Worm (Caenorhabditis elegans): ENCODE results near the gene F13H10.5.

ce11 chrIV:11004273-11004672 lies 13.5 kb downstream of the F13H10.5 start, which contains the start of gene F13H10.1:
- TF ChIP-seq pha-4 (tag; optimal IDR thresholded peaks at IDR 0.05) (no peak), unc-39 (tag; optimal IDR thresholded peaks at IDR 0.05) (no peak), snpc-4 (tag; optimal IDR thresholded peaks at IDR 0.05) (no peak), sea-2 (GFP tag; optimal IDR thresholded peaks at IDR 0.05) (no peak), pqm-1 (tag; optimal IDR thresholded peaks at IDR 0.05) (no peak), lin-15B (tag; optimal IDR thresholded peaks at IDR 0.05) (no peak)

Measured in whole organism, L3 larva.